Fruit fly (Drosophila melanogaster): ENCODE data around the gene RnrL.

- TF ChIP-seq psq (GFP tag; optimal IDR thresholded peaks at IDR 0.05), result no peak
- TF ChIP-seq dmrt93B (GFP tag; optimal IDR thresholded peaks at IDR 0.05), result no peak
- TF ChIP-seq br (GFP tag; optimal IDR thresholded peaks at IDR 0.05), result no peak
- no peak for TF ChIP-seq Myc (optimal IDR thresholded peaks at IDR 0.05)
- no peak for TF ChIP-seq h (GFP tag; optimal IDR thresholded peaks at IDR 0.05)
- TF ChIP-seq foxo (GFP tag; optimal IDR thresholded peaks at IDR 0.05), result no peak
- TF ChIP-seq CG32264 (GFP tag; optimal IDR thresholded peaks at IDR 0.05), result no peak
These were observed 50.4 kb downstream of the RnrL start for dm6 chr2L:10277362-10277761.
